Fruit fly (Drosophila melanogaster) whole organism, embryonic: ENCODE measurements around the gene ssp.
A peak's percentile ranks its signal among the peaks of the same experiment; 100 is the strongest.

ENCODE experiments used
- BEAF-32 ChIP-seq: fragments of 200-800 bp; sonication (Bioruptor generic); optimal IDR thresholded peaks from 3 replicates; lab custom pipeline; 2017; ENCODE audit warnings: missing biosample characterization, missing genetic modification characterization, mild to moderate bottlenecking, moderate library complexity, missing genetic modification reagents
- CG10274 ChIP-seq: fragments of 200-800 bp; sonication (Bioruptor generic); optimal IDR thresholded peaks from 3 replicates; lab custom pipeline; 2017; ENCODE audit warnings: missing biosample characterization, mild to moderate bottlenecking, missing genetic modification characterization
- CG11085 ChIP-seq: fragments of 200-800 bp; sonication (Bioruptor generic); IDR thresholded peaks from 2 replicates; pipeline ENCODE4 v1.3.6; 2022; ENCODE audit warnings: missing biosample characterization, missing genetic modification characterization
- CG11398 ChIP-seq: fragments of 200-800 bp; sonication (Bioruptor generic); optimal IDR thresholded peaks from 2 replicates; lab custom pipeline; 2016; ENCODE audit warnings: missing biosample characterization, missing genetic modification characterization
- CG12104 ChIP-seq: fragments of 200-800 bp; sonication (Bioruptor generic); optimal IDR thresholded peaks from 3 replicates; lab custom pipeline; 2016; ENCODE audit warnings: missing biosample characterization, missing genetic modification characterization
- CG12391 ChIP-seq: fragments of 200-800 bp; sonication (Bioruptor generic); optimal IDR thresholded peaks from 3 replicates; lab custom pipeline; 2018; ENCODE audit warnings: missing biosample characterization, mild to moderate bottlenecking, missing genetic modification characterization, moderate library complexity
- CG13894 ChIP-seq: fragments of 200-800 bp; sonication (Bioruptor generic); optimal IDR thresholded peaks from 3 replicates; lab custom pipeline; 2018; ENCODE audit warnings: missing biosample characterization, mild to moderate bottlenecking, missing genetic modification characterization, moderate library complexity
- CG15073 ChIP-seq: fragments of 200-800 bp; sonication (Bioruptor generic); optimal IDR thresholded peaks from 2 replicates; lab custom pipeline; 2016; ENCODE audit warnings: missing biosample characterization, missing genetic modification characterization
- CG1529 ChIP-seq: fragments of 200-800 bp; sonication (Bioruptor generic); optimal IDR thresholded peaks from 3 replicates; lab custom pipeline; 2018; ENCODE audit warnings: missing biosample characterization, missing genetic modification characterization
- CG15696 ChIP-seq: fragments of 200-800 bp; sonication (Bioruptor generic); optimal IDR thresholded peaks from 2 replicates; lab custom pipeline; 2019; ENCODE audit warnings: missing biosample characterization, mild to moderate bottlenecking, missing genetic modification characterization, moderate library complexity
- CG17802 ChIP-seq: fragments of 200-800 bp; sonication (Bioruptor generic); optimal IDR thresholded peaks from 2 replicates; lab custom pipeline; 2018; ENCODE audit warnings: missing biosample characterization, mild to moderate bottlenecking, missing genetic modification characterization, moderate library complexity
- CG30431 ChIP-seq: fragments of 200-800 bp; sonication (Bioruptor generic); optimal IDR thresholded peaks from 2 replicates; lab custom pipeline; 2017; ENCODE audit warnings: missing biosample characterization, missing genetic modification characterization
- CG3163 ChIP-seq: fragments of 200-800 bp; sonication (Bioruptor generic); optimal IDR thresholded peaks from 3 replicates; lab custom pipeline; 2016; ENCODE audit warnings: missing biosample characterization, missing genetic modification characterization
- CG3281 ChIP-seq: fragments of 200-800 bp; sonication (Bioruptor generic); optimal IDR thresholded peaks from 3 replicates; lab custom pipeline; 2017; ENCODE audit warnings: missing biosample characterization, mild to moderate bottlenecking, missing genetic modification characterization
- CG34224 ChIP-seq: fragments of 200-800 bp; sonication (Bioruptor generic); IDR thresholded peaks from 3 replicates; pipeline ENCODE4 v1.3.6; 2022; ENCODE audit warnings: missing biosample characterization, missing genetic modification characterization; ENCODE audit not compliant: partially characterized antibody
- CG5953 ChIP-seq: fragments of 200-800 bp; sonication (Bioruptor generic); IDR thresholded peaks from 2 replicates; pipeline ENCODE4 v1.3.6; 2022; ENCODE audit warnings: missing biosample characterization, missing genetic modification characterization
- CG6272 ChIP-seq: fragments of 200-800 bp; sonication (Bioruptor generic); IDR thresholded peaks from 2 replicates; pipeline ENCODE4 v1.3.6; 2022; ENCODE audit warnings: missing biosample characterization, missing genetic modification characterization
- CG6683 ChIP-seq: fragments of 200-800 bp; sonication (Bioruptor generic); optimal IDR thresholded peaks from 2 replicates; lab custom pipeline; 2017; ENCODE audit warnings: missing biosample characterization, mild to moderate bottlenecking, missing genetic modification characterization, missing genetic modification reagents
- CG8388 ChIP-seq: fragments of 200-800 bp; sonication (Bioruptor generic); optimal IDR thresholded peaks from 2 replicates; lab custom pipeline; 2019; ENCODE audit warnings: missing biosample characterization, mild to moderate bottlenecking, missing genetic modification characterization, moderate library complexity
- CG8765 ChIP-seq: fragments of 200-800 bp; sonication (Bioruptor generic); IDR thresholded peaks from 2 replicates; pipeline ENCODE4 v1.3.6; 2022; ENCODE audit warnings: missing biosample characterization, missing genetic modification characterization
- Camta ChIP-seq: fragments of 200-800 bp; sonication (Bioruptor generic); optimal IDR thresholded peaks from 2 replicates; lab custom pipeline; 2016; ENCODE audit warnings: missing biosample characterization, missing genetic modification characterization
- D19B ChIP-seq: fragments of 200-800 bp; sonication (Bioruptor generic); optimal IDR thresholded peaks from 2 replicates; lab custom pipeline; 2017; ENCODE audit warnings: missing biosample characterization, mild to moderate bottlenecking, missing genetic modification characterization
- Dbx ChIP-seq: fragments of 200-800 bp; sonication (Bioruptor generic); IDR thresholded peaks from 3 replicates; pipeline ENCODE4 v1.3.6; 2022; ENCODE audit warnings: missing biosample characterization, missing genetic modification characterization
- Dll ChIP-seq: fragments of 200-800 bp; sonication (Bioruptor generic); IDR thresholded peaks from 4 replicates; pipeline ENCODE4 v1.3.6; 2022; ENCODE audit warnings: missing biosample characterization, missing genetic modification characterization; ENCODE audit not compliant: partially characterized antibody
- Fer3 ChIP-seq: fragments of 200-800 bp; sonication (Bioruptor generic); optimal IDR thresholded peaks from 2 replicates; lab custom pipeline; 2018; ENCODE audit warnings: missing biosample characterization, mild to moderate bottlenecking, missing genetic modification characterization, moderate library complexity
- H15 ChIP-seq: fragments of 200-800 bp; sonication (Bioruptor generic); IDR thresholded peaks from 3 replicates; pipeline ENCODE4 v1.3.6; 2022; ENCODE audit warnings: missing biosample characterization, missing genetic modification characterization
- H2.0 ChIP-seq: fragments of 200-800 bp; sonication (Bioruptor generic); IDR thresholded peaks from 2 replicates; pipeline ENCODE4 v1.3.6; 2022; ENCODE audit warnings: missing biosample characterization, missing genetic modification characterization
- Hr3 ChIP-seq: fragments of 200-800 bp; sonication (Bioruptor generic); optimal IDR thresholded peaks from 3 replicates; lab custom pipeline; 2016; ENCODE audit warnings: missing biosample characterization, missing genetic modification characterization
- NC2β ChIP-seq: fragments of 200-800 bp; sonication (Bioruptor generic); optimal IDR thresholded peaks from 2 replicates; lab custom pipeline; 2016; ENCODE audit warnings: missing biosample characterization, missing genetic modification characterization
- Oaz ChIP-seq: fragments of 200-800 bp; sonication (Bioruptor generic); IDR thresholded peaks from 2 replicates; pipeline ENCODE4 v1.3.6; 2022; ENCODE audit warnings: missing biosample characterization, missing genetic modification characterization
- Opbp ChIP-seq: fragments of 200-800 bp; sonication (Bioruptor generic); IDR thresholded peaks from 3 replicates; pipeline ENCODE4 v1.3.6; 2022; ENCODE audit warnings: missing biosample characterization, missing genetic modification characterization; ENCODE audit not compliant: partially characterized antibody
- Sin3A ChIP-seq: fragments of >200 bp; optimal IDR thresholded peaks from 2 replicates; lab custom pipeline; 2018
- Trl ChIP-seq, 3 experiments: fragments of >200 bp in 2 of 3; fragments of 200-800 bp in 1 of 3; sonication (Bioruptor generic) in 1 of 3; optimal IDR thresholded peaks; 2 replicates in 1 of 3; 3 replicates in 2 of 3; lab custom pipeline; 2016 to 2017; ENCODE audit warnings: missing biosample characterization in 1 of 3, missing genetic modification characterization in 1 of 3
- bcd ChIP-seq: fragments of 200-800 bp; sonication (Bioruptor generic); optimal IDR thresholded peaks from 2 replicates; lab custom pipeline; 2017; ENCODE audit warnings: missing biosample characterization, mild to moderate bottlenecking, missing genetic modification characterization
- ci ChIP-seq: fragments of 200-800 bp; sonication (Bioruptor generic); IDR thresholded peaks from 3 replicates; pipeline ENCODE4 v1.3.6; 2022; ENCODE audit warnings: missing biosample characterization, missing genetic modification characterization
- crol ChIP-seq: fragments of 200-800 bp; sonication (Bioruptor generic); IDR thresholded peaks from 2 replicates; pipeline ENCODE4 v1.3.6; 2022; ENCODE audit warnings: missing biosample characterization, missing genetic modification characterization
- dmrt11E ChIP-seq: fragments of 200-800 bp; sonication (Bioruptor generic); optimal IDR thresholded peaks from 3 replicates; lab custom pipeline; 2018; ENCODE audit warnings: missing biosample characterization, mild to moderate bottlenecking, missing genetic modification characterization, moderate library complexity
- dmrt99B ChIP-seq: fragments of 200-800 bp; sonication (Bioruptor generic); optimal IDR thresholded peaks from 2 replicates; lab custom pipeline; 2018; ENCODE audit warnings: missing biosample characterization, mild to moderate bottlenecking, missing genetic modification characterization, moderate library complexity
- ftz-f1 ChIP-seq: fragments of 200-800 bp; sonication (Bioruptor generic); optimal IDR thresholded peaks from 2 replicates; lab custom pipeline; 2016; ENCODE audit warnings: missing biosample characterization, missing genetic modification characterization
- gcm2 ChIP-seq: fragments of 200-800 bp; sonication (Bioruptor generic); optimal IDR thresholded peaks from 2 replicates; lab custom pipeline; 2016; ENCODE audit warnings: missing biosample characterization, missing genetic modification characterization
- gem ChIP-seq: fragments of 200-800 bp; sonication (Bioruptor generic); optimal IDR thresholded peaks from 2 replicates; lab custom pipeline; 2019; ENCODE audit warnings: missing biosample characterization, mild to moderate bottlenecking, missing genetic modification characterization, moderate library complexity
- inv ChIP-seq: fragments of 200-800 bp; sonication (Bioruptor generic); IDR thresholded peaks from 2 replicates; pipeline ENCODE4 v1.3.6; 2022; ENCODE audit warnings: missing biosample characterization, missing genetic modification characterization; ENCODE audit not compliant: partially characterized antibody
- nom ChIP-seq: fragments of 200-800 bp; sonication (Bioruptor generic); optimal IDR thresholded peaks from 2 replicates; lab custom pipeline; 2017; ENCODE audit warnings: missing biosample characterization, missing genetic modification characterization, mild to moderate bottlenecking, moderate library complexity, missing genetic modification reagents
- pan ChIP-seq, 4 experiments: fragments of >200 bp in 3 of 4; fragments of 200-800 bp in 1 of 4; sonication (Bioruptor generic) in 1 of 4; optimal IDR thresholded peaks in 3 of 4; IDR thresholded peaks in 1 of 4; 2 replicates each; pipeline versions ENCODE4 v1.3.6 to Lab custom; 2017 to 2022; ENCODE audit warnings: missing biosample characterization in 2 of 4, missing genetic modification characterization in 2 of 4, mixed read lengths in 1 of 4
- pnt ChIP-seq: fragments of 200-800 bp; sonication (Bioruptor generic); optimal IDR thresholded peaks from 3 replicates; lab custom pipeline; 2016; ENCODE audit warnings: missing biosample characterization, missing genetic modification characterization
- run ChIP-seq: fragments of 200-800 bp; sonication (Bioruptor generic); optimal IDR thresholded peaks from 3 replicates; lab custom pipeline; 2018; ENCODE audit warnings: missing biosample characterization, mild to moderate bottlenecking, missing genetic modification characterization
- stwl ChIP-seq: fragments of 200-800 bp; sonication (Bioruptor generic); optimal IDR thresholded peaks from 3 replicates; lab custom pipeline; 2018; ENCODE audit warnings: missing biosample characterization, mild to moderate bottlenecking, missing genetic modification characterization, moderate library complexity
- usp ChIP-seq: fragments of >200 bp; optimal IDR thresholded peaks from 2 replicates; lab custom pipeline; 2017; ENCODE audit warnings: missing biosample characterization, missing genetic modification characterization
- zfh1 ChIP-seq: fragments of 200-800 bp; sonication (Bioruptor generic); IDR thresholded peaks from 3 replicates; pipeline ENCODE4 v1.3.6; 2022; ENCODE audit warnings: missing biosample characterization, missing genetic modification characterization

The ssp gene

DNA sequence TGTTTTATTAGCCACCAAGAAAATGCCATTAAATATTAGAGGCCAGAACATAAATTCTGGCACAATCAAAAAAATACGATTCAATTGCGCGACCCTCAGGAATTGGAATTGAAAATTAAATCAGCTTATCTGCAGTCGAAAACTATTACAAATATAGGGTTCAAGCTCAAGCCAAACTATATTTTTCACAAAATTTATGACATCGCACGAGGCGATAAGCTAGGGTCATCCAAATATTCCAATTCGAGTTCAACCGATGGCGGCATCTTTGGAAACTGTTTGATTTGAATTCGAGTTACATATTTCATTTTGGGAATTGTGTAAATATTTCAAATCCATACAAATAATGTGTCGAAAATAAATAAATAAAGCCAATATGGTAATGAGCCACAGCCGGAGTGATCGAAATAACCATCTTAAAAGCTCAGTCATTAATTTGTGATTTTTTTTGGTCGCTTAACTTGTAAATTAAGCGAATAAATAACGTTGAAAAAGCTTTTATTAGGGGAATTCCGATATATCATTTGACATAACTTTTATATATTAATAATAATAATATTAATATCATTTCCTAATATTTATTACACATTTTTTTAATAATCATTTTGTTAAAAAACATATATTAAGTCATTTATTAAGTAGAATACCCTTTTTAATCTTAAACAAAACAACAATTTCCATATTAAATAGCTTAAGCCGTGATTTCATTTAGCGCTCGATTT is 32.9 kb upstream of the ssp start (continued):
- TF ChIP-seq ftz-f1 (no peak), CG10274 (GFP tag; lab: Kevin White, UChicago) (no peak), nom (GFP tag; lab: Kevin White, UChicago) (no peak), CG11398 (no peak), H2.0 (no peak), ci (GFP tag; lab: Robert Waterston, UW) (no peak), CG13894 (no peak), Oaz (GFP tag; lab: Robert Waterston, UW) (no peak), CG12391 (peak; percentile 35), BEAF-32 (no peak), pnt (no peak), gem (tag; lab: Kevin White, UChicago) (peak; percentile 68), stwl (tag; lab: Kevin White, UChicago) (no peak), Fer3 (tag; lab: Kevin White, UChicago) (no peak), CG15073 (GFP tag; lab: Kevin White, UChicago) (no peak), Sin3A (lab: Kevin White, UChicago) (no peak), CG3163 (GFP tag; lab: Kevin White, UChicago) (no peak), Dbx (GFP tag; lab: Robert Waterston, UW) (no peak), CG12104 (GFP tag; lab: Kevin White, UChicago) (no peak), H15 (GFP tag; lab: Robert Waterston, UW) (no peak), CG17802 (tag; lab: Kevin White, UChicago) (no peak), zfh1 (GFP tag; lab: Robert Waterston, UW) (no peak), dmrt99B (tag; lab: Kevin White, UChicago) (peak; percentile 53), Hr3 (GFP tag; lab: Kevin White, UChicago) (no peak), pan (optimal IDR thresholded peaks at IDR 0.05; lab: Kevin White, UChicago) (no peak), pan (GFP tag; optimal IDR thresholded peaks at IDR 0.05 in 1 of 2, IDR thresholded peaks at IDR 0.05 in 1 of 2) (no peak), CG30431 (no peak), dmrt11E (peak; percentile 12), crol (no peak), CG8765 (GFP tag; lab: Robert Waterston, UW) (no peak), bcd (GFP tag; lab: Kevin White, UChicago) (no peak), CG3281 (no peak), D19B (GFP tag; lab: Kevin White, UChicago) (no peak), CG34224 (GFP tag; lab: Robert Waterston, UW) (no peak), Opbp (GFP tag; lab: Robert Waterston, UW) (no peak), gcm2 (GFP tag; lab: Kevin White, UChicago) (no peak), CG15696 (tag; lab: Kevin White, UChicago) (no peak), Camta (GFP tag; lab: Kevin White, UChicago) (no peak), NC2β (no peak), CG6683 (no peak), inv (GFP tag; lab: Robert Waterston, UW) (no peak), CG5953 (GFP tag; lab: Robert Waterston, UW) (no peak), CG11085 (GFP tag; lab: Robert Waterston, UW) (no peak), CG1529 (GFP tag; lab: Kevin White, UChicago) (no peak), Trl (optimal IDR thresholded peaks at IDR 0.05; lab: Kevin White, UChicago) (no peak), Trl (GFP tag; optimal IDR thresholded peaks at IDR 0.05; lab: Kevin White, UChicago) (no peak), Dll (no peak), CG8388 (GFP tag; lab: Kevin White, UChicago) (peak; percentile 33), usp (GFP tag; lab: Kevin White, UChicago) (no peak), run (tag; lab: Kevin White, UChicago) (peak; percentile 19), CG6272 (no peak)
